Worm (Caenorhabditis elegans): Measurements from ENCODE around the gene K07C5.2.

ce11 chrV:10383950-10384349 is 44.6 kb downstream of the K07C5.2 start, which contains the start of gene spe-10:
- no peak for TF ChIP-seq ama-1 (optimal IDR thresholded peaks at IDR 0.05)
- no peak for TF ChIP-seq flt-1 (GFP tag; IDR thresholded peaks at IDR 0.05)
- TF ChIP-seq hnd-1 (tag; optimal IDR thresholded peaks at IDR 0.05): no peak

All from whole organism, early embryonic.